Worm (Caenorhabditis elegans): ENCODE data around the gene F17A2.13.
A peak's percentile ranks its signal among the peaks of the same experiment; 100 is the strongest.

F17A2.13 gene

DNA sequence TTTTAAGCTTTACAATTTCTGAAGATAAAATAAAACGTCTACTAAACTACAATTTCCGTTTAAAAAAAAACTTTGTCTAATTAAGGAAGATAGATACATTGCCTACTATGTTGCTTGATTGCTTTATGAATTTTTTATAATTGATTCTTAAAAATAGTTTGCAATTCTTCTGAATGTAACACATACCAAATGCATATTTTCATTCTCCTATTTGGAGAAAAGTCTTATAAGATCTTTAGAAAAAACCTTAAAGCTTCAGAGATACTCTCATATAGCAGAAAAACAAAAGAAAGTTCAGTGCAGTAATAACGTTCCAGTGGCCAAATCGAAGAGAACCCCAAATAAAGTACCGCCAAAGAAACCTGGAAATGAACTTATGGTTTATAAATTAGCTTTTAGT is 14.9 kb upstream of the F17A2.13 start, which contains the start of gene phf-32:
Gene phf-32 (plus strand): TSS at position 301 of the 400 bp plus-strand sequence.
- TF ChIP-seq F23B12.7 (tag; optimal IDR thresholded peaks at IDR 0.05; ENCODE audit: insufficient read depth): no peak
- TF ChIP-seq Y67H2A.10 (GFP tag; conservative IDR thresholded peaks at IDR 0.05): no peak
- no peak for TF ChIP-seq F57C9.4 (tag; optimal IDR thresholded peaks at IDR 0.05)
- no peak for TF ChIP-seq lin-54 (GFP tag; optimal IDR thresholded peaks at IDR 0.05)
- TF ChIP-seq aptf-3 (GFP tag; IDR thresholded peaks at IDR 0.05): no peak
- no peak for TF ChIP-seq dpl-1 (GFP tag; optimal IDR thresholded peaks at IDR 0.05)
- no peak for TF ChIP-seq C17E4.6 (GFP tag; IDR thresholded peaks at IDR 0.05)
- TF ChIP-seq ZK185.1 (tag; optimal IDR thresholded peaks at IDR 0.05; ENCODE audit: poor library complexity, severe bottlenecking): no peak
- TF ChIP-seq snpc-4 (GFP tag; optimal IDR thresholded peaks at IDR 0.05): no peak
- no peak for TF ChIP-seq snpc-4 (tag; optimal IDR thresholded peaks at IDR 0.05)
- no peak for TF ChIP-seq lin-40 (tag; optimal IDR thresholded peaks at IDR 0.05)
- TF ChIP-seq F10E7.11 (tag; optimal IDR thresholded peaks at IDR 0.05): no peak
- TF ChIP-seq F39B2.1 (GFP tag; IDR thresholded peaks at IDR 0.05): no peak
- no peak for TF ChIP-seq dox-1 (GFP tag; IDR thresholded peaks at IDR 0.05)
- TF ChIP-seq ceh-27 (GFP tag; optimal IDR thresholded peaks at IDR 0.05): no peak
- no peak for TF ChIP-seq athp-1 (tag; optimal IDR thresholded peaks at IDR 0.05)
- TF ChIP-seq ceh-100 (GFP tag; IDR thresholded peaks at IDR 0.05): no peak
- no peak for TF ChIP-seq egl-18 (GFP tag; IDR thresholded peaks at IDR 0.05)
- no peak for TF ChIP-seq F52B5.7 (tag; optimal IDR thresholded peaks at IDR 0.05)

DNA sequence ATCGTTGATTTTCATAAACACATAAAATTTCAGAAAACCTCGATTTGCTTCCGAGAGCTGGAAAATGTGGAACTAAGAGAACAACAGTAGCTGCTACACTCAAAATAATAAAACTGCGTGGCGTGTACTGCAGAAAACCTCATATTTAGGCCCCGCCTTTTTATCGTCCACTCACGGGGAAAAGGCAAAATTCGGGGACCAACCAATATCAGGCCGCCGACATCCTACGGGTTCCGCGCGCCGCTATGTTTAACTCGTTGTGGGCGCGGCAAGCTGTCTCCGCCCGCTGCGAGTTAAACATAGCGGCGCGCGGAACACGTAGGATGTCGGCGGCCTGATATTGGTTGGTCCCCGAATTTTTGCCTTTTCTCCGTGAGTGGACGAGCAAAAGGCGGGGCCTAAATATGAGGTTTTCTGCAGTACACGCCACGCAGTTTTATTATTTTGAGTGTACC is 13.4 kb upstream of the F17A2.13 start, which contains the start of gene F17A2.16:
Gene F17A2.16 (plus strand): TSS at position 405 of the 455 bp plus-strand sequence.
- TF ChIP-seq attf-6 (GFP tag; IDR thresholded peaks at IDR 0.05): peak; percentile 86

DNA sequence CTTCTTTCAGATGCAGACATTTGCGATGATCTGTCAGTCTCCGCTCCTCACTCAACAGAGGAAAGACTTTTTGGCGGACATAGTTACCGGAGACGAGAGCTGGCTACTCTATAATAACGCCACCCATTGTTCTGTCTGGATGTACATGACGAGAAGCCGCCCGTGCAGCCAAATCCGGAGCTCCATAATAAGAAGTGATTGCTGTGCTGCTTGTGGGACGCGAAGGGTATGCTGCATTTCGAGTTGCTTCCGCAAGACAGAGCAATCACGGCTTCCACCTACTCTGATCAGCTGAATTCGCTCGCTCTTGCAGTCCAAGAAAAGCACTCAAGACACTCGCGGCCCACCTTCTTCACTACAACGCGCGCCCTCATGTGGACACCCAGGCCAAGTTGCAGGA is 7.7 kb upstream of the F17A2.13 start:
- TF ChIP-seq bed-2 (GFP tag; IDR thresholded peaks at IDR 0.05) (peak; percentile 59; the same call in 1 of the 2 replicates), unc-62 (GFP tag; optimal IDR thresholded peaks at IDR 0.05) (no peak), K11D2.4 (GFP tag; IDR thresholded peaks at IDR 0.05) (peak; percentile 52; the same call in 1 of the 2 replicates), him-1 (tag; optimal IDR thresholded peaks at IDR 0.05) (no peak), lir-1 (GFP tag; conservative IDR thresholded peaks at IDR 0.05) (peak; percentile 57; the same call in 1 of the 2 replicates)

DNA sequence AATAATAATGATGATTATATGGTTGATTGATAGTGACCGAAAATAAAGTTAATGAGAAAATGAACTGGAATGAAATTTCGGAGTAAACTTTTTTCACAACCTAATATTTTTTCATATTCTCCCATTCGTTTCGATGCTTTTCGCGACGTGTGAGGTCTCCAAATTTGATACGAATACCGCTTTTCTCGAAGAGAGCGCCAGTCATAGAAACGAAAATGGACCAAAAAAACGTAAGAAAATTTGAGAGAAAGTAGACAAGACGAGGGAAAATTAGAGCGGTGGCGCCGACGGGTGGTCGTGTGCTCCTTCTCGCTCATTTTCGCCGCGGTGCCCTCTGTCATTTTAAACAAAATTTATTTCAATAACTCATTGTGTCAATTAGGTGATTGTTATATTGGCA is 7.1 kb upstream of the F17A2.13 start:
- TF ChIP-seq B0019.2 (GFP tag; conservative IDR thresholded peaks at IDR 0.05) (no peak), let-607 (tag; optimal IDR thresholded peaks at IDR 0.05) (no peak), snpc-3.4 (tag; optimal IDR thresholded peaks at IDR 0.05) (no peak), snpc-4 (GFP tag; optimal IDR thresholded peaks at IDR 0.05) (no peak), snpc-4 (tag; optimal IDR thresholded peaks at IDR 0.05) (no peak), F22D6.2 (tag; optimal IDR thresholded peaks at IDR 0.05) (no peak), K11D2.4 (GFP tag; IDR thresholded peaks at IDR 0.05) (no peak), nhr-179 (tag; optimal IDR thresholded peaks at IDR 0.05) (no peak), chd-7 (tag; optimal IDR thresholded peaks at IDR 0.05) (no peak), rcor-1 (GFP tag; IDR thresholded peaks at IDR 0.05) (no peak), dpl-1 (GFP tag; optimal IDR thresholded peaks at IDR 0.05) (no peak), tlf-1 (GFP tag; optimal IDR thresholded peaks at IDR 0.05) (no peak), mel-28 (tag; optimal IDR thresholded peaks at IDR 0.05; ENCODE audit: borderline replicate concordance) (no peak), snpc-1.3 (tag; optimal IDR thresholded peaks at IDR 0.05; ENCODE audit: insufficient read depth) (no peak), F39B2.1 (GFP tag; IDR thresholded peaks at IDR 0.05) (no peak), attf-3 (GFP tag; conservative IDR thresholded peaks at IDR 0.05) (no peak), K12H6.12 (tag; optimal IDR thresholded peaks at IDR 0.05) (no peak), athp-1 (tag; optimal IDR thresholded peaks at IDR 0.05) (no peak), mcd-1 (GFP tag; IDR thresholded peaks at IDR 0.05) (no peak), lsl-1 (GFP tag; optimal IDR thresholded peaks at IDR 0.05) (no peak)
